Fruit fly (Drosophila melanogaster) S2 (cell line): ENCODE data around the gene CG42638.

Experiments used
- CG8478 ChIP-seq: fragments of >200 bp; optimal IDR thresholded peaks from 2 replicates; lab custom pipeline; 2018
- CTCF ChIP-seq, 2 experiments: fragments of >200 bp; optimal IDR thresholded peaks; 2 replicates each; lab custom pipeline; 2018

DNA sequence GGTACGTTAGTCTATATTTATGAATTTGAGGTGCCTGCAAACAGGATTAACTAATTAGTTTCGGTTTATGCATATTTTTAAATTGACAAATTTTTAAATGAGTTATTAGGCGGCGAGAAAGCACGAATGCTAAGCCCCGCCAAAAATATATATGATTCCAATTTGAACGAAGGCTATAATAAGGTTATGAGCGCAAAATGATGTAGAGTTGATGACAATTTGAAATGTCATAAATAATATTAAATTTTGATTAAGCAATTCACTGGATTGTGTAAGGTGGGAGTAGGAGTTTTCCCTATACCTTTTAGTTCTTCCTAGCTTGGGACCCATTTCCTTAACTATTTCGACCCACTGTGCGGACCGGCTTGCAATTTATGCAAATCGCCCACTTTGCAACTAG lies 49.9 kb downstream of the CG42638 start:
- TF ChIP-seq CG8478 (lab: Kevin White, UChicago) (no peak), CTCF (optimal IDR thresholded peaks at IDR 0.05; lab: Kevin White, UChicago) (no peak)
